Fruit fly (Drosophila melanogaster) whole organism, embryonic: ENCODE measurements around the gene Tasp1.
A peak's percentile ranks its signal among the peaks of the same experiment; 100 is the strongest.

ENCODE experiments used
- Aef1 ChIP-seq: fragments of 200-800 bp; sonication (Bioruptor generic); IDR thresholded peaks from 3 replicates; pipeline ENCODE4 v1.3.6; 2022; ENCODE audit warnings: missing biosample characterization, missing genetic modification characterization
- CG10366 ChIP-seq: fragments of 200-800 bp; sonication (Bioruptor generic); IDR thresholded peaks from 2 replicates; pipeline ENCODE4 v1.3.6; 2022; ENCODE audit warnings: missing biosample characterization, missing genetic modification characterization
- CG10565 ChIP-seq: fragments of 200-800 bp; sonication (Bioruptor generic); optimal IDR thresholded peaks from 3 replicates; lab custom pipeline; 2016; ENCODE audit warnings: missing biosample characterization, mild to moderate bottlenecking, missing genetic modification characterization
- CG11085 ChIP-seq: fragments of 200-800 bp; sonication (Bioruptor generic); IDR thresholded peaks from 2 replicates; pipeline ENCODE4 v1.3.6; 2022; ENCODE audit warnings: missing biosample characterization, missing genetic modification characterization
- CG12236 ChIP-seq: fragments of 200-800 bp; sonication (Bioruptor generic); optimal IDR thresholded peaks from 2 replicates; lab custom pipeline; 2016; ENCODE audit warnings: missing biosample characterization, missing genetic modification characterization
- CG12769 ChIP-seq: fragments of 200-800 bp; sonication (Bioruptor generic); optimal IDR thresholded peaks from 2 replicates; lab custom pipeline; 2019; ENCODE audit warnings: missing biosample characterization, mild to moderate bottlenecking, missing genetic modification characterization, moderate library complexity
- CG13775 ChIP-seq: fragments of 200-800 bp; sonication (Bioruptor generic); optimal IDR thresholded peaks from 3 replicates; lab custom pipeline; 2017; ENCODE audit warnings: missing biosample characterization, mild to moderate bottlenecking, missing genetic modification characterization
- CG15696 ChIP-seq: fragments of 200-800 bp; sonication (Bioruptor generic); optimal IDR thresholded peaks from 2 replicates; lab custom pipeline; 2019; ENCODE audit warnings: missing biosample characterization, mild to moderate bottlenecking, missing genetic modification characterization, moderate library complexity
- CG17328 ChIP-seq: fragments of 200-800 bp; sonication (Bioruptor generic); IDR thresholded peaks from 2 replicates; pipeline ENCODE4 v1.3.6; 2022; ENCODE audit warnings: missing biosample characterization, missing genetic modification characterization
- CG17612 ChIP-seq: fragments of 200-800 bp; sonication (Bioruptor generic); IDR thresholded peaks from 2 replicates; pipeline ENCODE4 v1.3.6; 2022; ENCODE audit warnings: missing biosample characterization, missing genetic modification characterization
- CG2678 ChIP-seq: fragments of 200-800 bp; sonication (Bioruptor generic); optimal IDR thresholded peaks from 3 replicates; lab custom pipeline; 2019; ENCODE audit warnings: missing biosample characterization, mild to moderate bottlenecking, missing genetic modification characterization, moderate library complexity
- CG31388 ChIP-seq: fragments of 200-800 bp; sonication (Bioruptor generic); optimal IDR thresholded peaks from 2 replicates; lab custom pipeline; 2016; ENCODE audit warnings: missing biosample characterization, missing genetic modification characterization
- CG4424 ChIP-seq: fragments of 200-800 bp; sonication (Bioruptor generic); optimal IDR thresholded peaks from 3 replicates; lab custom pipeline; 2016; ENCODE audit warnings: missing biosample characterization, missing genetic modification characterization
- CG5180 ChIP-seq: fragments of 200-800 bp; sonication (Bioruptor generic); optimal IDR thresholded peaks from 3 replicates; lab custom pipeline; 2017; ENCODE audit warnings: missing biosample characterization, missing genetic modification characterization, mild to moderate bottlenecking, moderate library complexity, missing genetic modification reagents
- CG7928 ChIP-seq: fragments of 200-800 bp; sonication (Bioruptor generic); optimal IDR thresholded peaks from 2 replicates; lab custom pipeline; 2017; ENCODE audit warnings: missing biosample characterization, mild to moderate bottlenecking, missing genetic modification characterization
- CG7987 ChIP-seq: fragments of 200-800 bp; sonication (Bioruptor generic); optimal IDR thresholded peaks from 2 replicates; lab custom pipeline; 2018; ENCODE audit warnings: missing biosample characterization, mild to moderate bottlenecking, missing genetic modification characterization, moderate library complexity
- CG9727 ChIP-seq: fragments of 200-800 bp; sonication (Bioruptor generic); optimal IDR thresholded peaks from 3 replicates; lab custom pipeline; 2017; ENCODE audit warnings: missing biosample characterization, mild to moderate bottlenecking, missing genetic modification characterization
- CG9876 ChIP-seq: fragments of 200-800 bp; sonication (Bioruptor generic); optimal IDR thresholded peaks from 2 replicates; lab custom pipeline; 2016; ENCODE audit warnings: missing biosample characterization, missing genetic modification characterization
- CG9932 ChIP-seq: fragments of 200-800 bp; sonication (Bioruptor generic); IDR thresholded peaks from 2 replicates; pipeline ENCODE4 v1.3.6; 2022; ENCODE audit warnings: missing biosample characterization, missing genetic modification characterization
- D19A ChIP-seq: fragments of 200-800 bp; optimal IDR thresholded peaks from 3 replicates; lab custom pipeline; 2019; ENCODE audit warnings: missing biosample characterization, mild to moderate bottlenecking, missing genetic modification characterization, moderate library complexity
- Eip74EF ChIP-seq, 2 experiments: fragments of 200-800 bp in 1 of 2; fragments of >200 bp in 1 of 2; sonication (Bioruptor generic) in 1 of 2; optimal IDR thresholded peaks; 2 replicates each; lab custom pipeline; 2017 to 2019; ENCODE audit warnings: missing biosample characterization in 2 of 2, missing genetic modification characterization in 2 of 2, mild to moderate bottlenecking in 1 of 2, moderate library complexity in 1 of 2
- Hmr ChIP-seq: fragments of 200-800 bp; sonication (Bioruptor generic); optimal IDR thresholded peaks from 3 replicates; lab custom pipeline; 2017; ENCODE audit warnings: mild to moderate bottlenecking, missing biosample characterization, missing genetic modification reagents, missing genetic modification characterization
- Mad ChIP-seq: fragments of 200-800 bp; sonication (Bioruptor generic); optimal IDR thresholded peaks from 2 replicates; lab custom pipeline; 2016; ENCODE audit warnings: missing biosample characterization, missing genetic modification characterization
- Nf-YB ChIP-seq: fragments of 200-800 bp; sonication (Bioruptor generic); optimal IDR thresholded peaks from 3 replicates; lab custom pipeline; 2019; ENCODE audit warnings: missing biosample characterization, mild to moderate bottlenecking, missing genetic modification characterization, moderate library complexity
- Oaz ChIP-seq: fragments of 200-800 bp; sonication (Bioruptor generic); IDR thresholded peaks from 2 replicates; pipeline ENCODE4 v1.3.6; 2022; ENCODE audit warnings: missing biosample characterization, missing genetic modification characterization
- Pdp1 ChIP-seq, 2 experiments: fragments of 200-800 bp; sonication (Bioruptor generic); optimal IDR thresholded peaks; 3 replicates each; lab custom pipeline; 2016; ENCODE audit warnings: missing biosample characterization in 2 of 2, missing genetic modification characterization in 2 of 2, mild to moderate bottlenecking in 1 of 2, moderate library complexity in 1 of 2
- Trl ChIP-seq, 3 experiments: fragments of >200 bp in 2 of 3; fragments of 200-800 bp in 1 of 3; sonication (Bioruptor generic) in 1 of 3; optimal IDR thresholded peaks; 2 replicates in 1 of 3; 3 replicates in 2 of 3; lab custom pipeline; 2016 to 2017; ENCODE audit warnings: missing biosample characterization in 1 of 3, missing genetic modification characterization in 1 of 3
- ato ChIP-seq: fragments of 200-800 bp; sonication (Bioruptor generic); IDR thresholded peaks from 2 replicates; pipeline ENCODE4 v1.3.6; 2022; ENCODE audit warnings: missing biosample characterization, missing genetic modification characterization; ENCODE audit not compliant: partially characterized antibody
- bab2 ChIP-seq: fragments of 200-800 bp; sonication (Bioruptor generic); optimal IDR thresholded peaks from 2 replicates; lab custom pipeline; 2016; ENCODE audit warnings: missing biosample characterization, missing genetic modification characterization
- bowl ChIP-seq: fragments of 200-800 bp; sonication (Bioruptor generic); IDR thresholded peaks from 2 replicates; pipeline ENCODE4 v1.3.6; 2022; ENCODE audit warnings: missing biosample characterization, missing genetic modification characterization
- br ChIP-seq: fragments of >200 bp; optimal IDR thresholded peaks from 2 replicates; lab custom pipeline; 2017
- caup ChIP-seq: fragments of 200-800 bp; sonication (Bioruptor generic); optimal IDR thresholded peaks from 3 replicates; lab custom pipeline; 2017; ENCODE audit warnings: missing biosample characterization, mild to moderate bottlenecking, missing genetic modification characterization, moderate library complexity; ENCODE audit not compliant: severe bottlenecking
- cg ChIP-seq: fragments of 200-800 bp; sonication (Bioruptor generic); optimal IDR thresholded peaks from 3 replicates; lab custom pipeline; 2019; ENCODE audit warnings: missing biosample characterization, mild to moderate bottlenecking, missing genetic modification characterization, moderate library complexity
- chif ChIP-seq, 2 experiments: fragments of 200-800 bp; sonication (Bioruptor generic); optimal IDR thresholded peaks; 3 replicates each; lab custom pipeline; 2016; ENCODE audit warnings: missing biosample characterization in 2 of 2, missing genetic modification characterization in 2 of 2
- dati ChIP-seq: fragments of 200-800 bp; sonication (Bioruptor generic); IDR thresholded peaks from 2 replicates; pipeline ENCODE4 v1.3.6; 2022; ENCODE audit warnings: missing biosample characterization, missing genetic modification characterization
- dysf ChIP-seq: fragments of 200-800 bp; sonication (Bioruptor generic); IDR thresholded peaks from 3 replicates; pipeline ENCODE4 v1.3.6; 2022; ENCODE audit warnings: missing biosample characterization, missing genetic modification characterization
- esg ChIP-seq: fragments of 200-800 bp; sonication (Bioruptor generic); conservative IDR thresholded peaks from 2 replicates; pipeline ENCODE4 v1.3.6; 2022; ENCODE audit warnings: missing biosample characterization, missing genetic modification characterization
- eve ChIP-seq, 2 experiments: fragments of >200 bp; optimal IDR thresholded peaks; 2 replicates each; lab custom pipeline; 2017; ENCODE audit warnings: missing biosample characterization in 2 of 2, missing genetic modification characterization in 2 of 2
- gcm ChIP-seq: fragments of 200-800 bp; sonication (Bioruptor generic); optimal IDR thresholded peaks from 2 replicates; lab custom pipeline; 2019; ENCODE audit warnings: missing biosample characterization, mild to moderate bottlenecking, missing genetic modification characterization, moderate library complexity
- gsb-n ChIP-seq: fragments of 200-800 bp; sonication (Bioruptor generic); optimal IDR thresholded peaks from 3 replicates; lab custom pipeline; 2018; ENCODE audit warnings: missing biosample characterization, mild to moderate bottlenecking, missing genetic modification characterization
- hb ChIP-seq: fragments of 200-800 bp; sonication (Bioruptor generic); IDR thresholded peaks from 3 replicates; pipeline ENCODE4 v1.3.6; 2022; ENCODE audit warnings: missing biosample characterization, missing genetic modification characterization; ENCODE audit not compliant: partially characterized antibody
- insv ChIP-seq, 2 experiments: fragments of 200-800 bp; sonication (Bioruptor generic); optimal IDR thresholded peaks; 3 replicates each; lab custom pipeline; 2016 to 2018; ENCODE audit warnings: missing biosample characterization in 2 of 2, missing genetic modification characterization in 2 of 2
- jigr1 ChIP-seq: fragments of 200-800 bp; sonication (Bioruptor generic); IDR thresholded peaks from 3 replicates; pipeline ENCODE4 v1.3.6; 2022; ENCODE audit warnings: missing biosample characterization, missing genetic modification characterization
- kah ChIP-seq: fragments of 200-800 bp; sonication (Bioruptor generic); optimal IDR thresholded peaks from 2 replicates; lab custom pipeline; 2018; ENCODE audit warnings: missing biosample characterization, mild to moderate bottlenecking, missing genetic modification characterization
- mirr ChIP-seq: fragments of 200-800 bp; sonication (Bioruptor generic); optimal IDR thresholded peaks from 3 replicates; lab custom pipeline; 2018; ENCODE audit warnings: missing biosample characterization, mild to moderate bottlenecking, missing genetic modification characterization
- nau ChIP-seq: fragments of 200-800 bp; sonication (Bioruptor generic); optimal IDR thresholded peaks from 3 replicates; lab custom pipeline; 2017; ENCODE audit warnings: missing biosample characterization, mild to moderate bottlenecking, missing genetic modification characterization, missing genetic modification reagents
- seq ChIP-seq: fragments of 200-800 bp; sonication (Bioruptor generic); IDR thresholded peaks from 2 replicates; pipeline ENCODE4 v1.3.6; 2022; ENCODE audit warnings: missing biosample characterization, missing genetic modification characterization
- zf30C ChIP-seq: fragments of 200-800 bp; sonication (Bioruptor generic); optimal IDR thresholded peaks from 3 replicates; lab custom pipeline; 2018; ENCODE audit warnings: missing biosample characterization, mild to moderate bottlenecking, missing genetic modification characterization

Gene Tasp1

dm6 chr3L:16049955-16050886 is 37.1 kb downstream of the Tasp1 start (continued):
- peak; percentile 25 for TF ChIP-seq cg (GFP tag; lab: Kevin White, UChicago)
- TF ChIP-seq gsb-n (tag; lab: Kevin White, UChicago) = peak; percentile 3
- no peak for TF ChIP-seq CG7928 (GFP tag; lab: Kevin White, UChicago)
- TF ChIP-seq caup (GFP tag; lab: Kevin White, UChicago) = peak; percentile 44
- peak; percentile 93 for TF ChIP-seq mirr (GFP tag; lab: Kevin White, UChicago)
- TF ChIP-seq CG9727 (GFP tag; lab: Kevin White, UChicago) = peak; percentile 44
- TF ChIP-seq CG10366 = no peak
- TF ChIP-seq gcm (GFP tag; lab: Kevin White, UChicago) = peak; percentile 21
- 0 out of 2 replicates have a peak, but pooled peaks have one; percentile 10 for TF ChIP-seq CG17612 (GFP tag; lab: Robert Waterston, UW)
- no peak for TF ChIP-seq ato (GFP tag; lab: Robert Waterston, UW)
- no peak for TF ChIP-seq dati
- peak; percentile 24 for TF ChIP-seq D19A (tag; lab: Kevin White, UChicago)
- TF ChIP-seq hb (GFP tag; lab: Robert Waterston, UW) = no peak
- no peak for TF ChIP-seq br (lab: Kevin White, UChicago)
- peak; percentile 60; the same call in 1 of the 2 replicates for TF ChIP-seq seq (GFP tag; lab: Robert Waterston, UW)
- peak; percentile 9 for TF ChIP-seq Mad (GFP tag; lab: Kevin White, UChicago)
- TF ChIP-seq CG15696 = peak; percentile 51
- TF ChIP-seq CG2678 (tag; lab: Kevin White, UChicago) = peak; percentile 59
- TF ChIP-seq esg = no peak
- TF ChIP-seq CG11085 (GFP tag; lab: Robert Waterston, UW) = no peak
- TF ChIP-seq Trl (optimal IDR thresholded peaks at IDR 0.05; lab: Kevin White, UChicago) = peak; percentile 84 to 90
- TF ChIP-seq Trl (GFP tag; optimal IDR thresholded peaks at IDR 0.05; lab: Kevin White, UChicago) = no peak
- TF ChIP-seq CG12236 (GFP tag; lab: Kevin White, UChicago) = no peak
- peak in 1 of 2 experiments; percentile 52 for TF ChIP-seq Eip74EF (GFP tag; optimal IDR thresholded peaks at IDR 0.05; lab: Kevin White, UChicago)
- no peak for TF ChIP-seq CG17328
- TF ChIP-seq CG5180 (GFP tag; lab: Kevin White, UChicago) = peak; percentile 40
- TF ChIP-seq zf30C (GFP tag; lab: Kevin White, UChicago) = no peak
- no peak for TF ChIP-seq bab2 (GFP tag; lab: Kevin White, UChicago)
- no peak for TF ChIP-seq chif (GFP tag; optimal IDR thresholded peaks at IDR 0.05; lab: Kevin White, UChicago)
- no peak for TF ChIP-seq CG10565 (GFP tag; lab: Kevin White, UChicago)
- peak; percentile 53 for TF ChIP-seq nau (GFP tag; lab: Kevin White, UChicago)
- peak; percentile 14 for TF ChIP-seq CG7987
- TF ChIP-seq insv (GFP tag; optimal IDR thresholded peaks at IDR 0.05; lab: Kevin White, UChicago) = no peak
- peak; percentile 54 for TF ChIP-seq Hmr (GFP tag; lab: Kevin White, UChicago)
- no peak for TF ChIP-seq CG9932 (GFP tag; lab: Robert Waterston, UW)
- no peak for TF ChIP-seq CG4424
- no peak for TF ChIP-seq dysf (GFP tag; lab: Robert Waterston, UW)
- TF ChIP-seq eve (GFP tag; optimal IDR thresholded peaks at IDR 0.05; lab: Kevin White, UChicago) = peak in 1 of 2 experiments; percentile 61
- no peak for TF ChIP-seq Oaz
- TF ChIP-seq jigr1 (GFP tag; lab: Robert Waterston, UW) = no peak
- no peak for TF ChIP-seq CG13775 (GFP tag; lab: Kevin White, UChicago)
- no peak for TF ChIP-seq Aef1 (GFP tag; lab: Robert Waterston, UW)
- TF ChIP-seq Pdp1 (GFP tag; optimal IDR thresholded peaks at IDR 0.05; lab: Kevin White, UChicago) = peak in 1 of 2 experiments; percentile 59
- TF ChIP-seq CG9876 = no peak
- no peak for TF ChIP-seq kah (GFP tag; lab: Kevin White, UChicago)
- no peak for TF ChIP-seq bowl (GFP tag; lab: Robert Waterston, UW)
- no peak for TF ChIP-seq CG31388
- peak; percentile 68 for TF ChIP-seq CG12769 (tag; lab: Kevin White, UChicago)
- TF ChIP-seq Nf-YB (GFP tag; lab: Kevin White, UChicago) = peak; percentile 33
